Fruit fly (Drosophila melanogaster): ENCODE measurements around the gene PIG-Wa.
A peak's percentile ranks its signal among the peaks of the same experiment; 100 is the strongest.

PIG-Wa gene

DNA sequence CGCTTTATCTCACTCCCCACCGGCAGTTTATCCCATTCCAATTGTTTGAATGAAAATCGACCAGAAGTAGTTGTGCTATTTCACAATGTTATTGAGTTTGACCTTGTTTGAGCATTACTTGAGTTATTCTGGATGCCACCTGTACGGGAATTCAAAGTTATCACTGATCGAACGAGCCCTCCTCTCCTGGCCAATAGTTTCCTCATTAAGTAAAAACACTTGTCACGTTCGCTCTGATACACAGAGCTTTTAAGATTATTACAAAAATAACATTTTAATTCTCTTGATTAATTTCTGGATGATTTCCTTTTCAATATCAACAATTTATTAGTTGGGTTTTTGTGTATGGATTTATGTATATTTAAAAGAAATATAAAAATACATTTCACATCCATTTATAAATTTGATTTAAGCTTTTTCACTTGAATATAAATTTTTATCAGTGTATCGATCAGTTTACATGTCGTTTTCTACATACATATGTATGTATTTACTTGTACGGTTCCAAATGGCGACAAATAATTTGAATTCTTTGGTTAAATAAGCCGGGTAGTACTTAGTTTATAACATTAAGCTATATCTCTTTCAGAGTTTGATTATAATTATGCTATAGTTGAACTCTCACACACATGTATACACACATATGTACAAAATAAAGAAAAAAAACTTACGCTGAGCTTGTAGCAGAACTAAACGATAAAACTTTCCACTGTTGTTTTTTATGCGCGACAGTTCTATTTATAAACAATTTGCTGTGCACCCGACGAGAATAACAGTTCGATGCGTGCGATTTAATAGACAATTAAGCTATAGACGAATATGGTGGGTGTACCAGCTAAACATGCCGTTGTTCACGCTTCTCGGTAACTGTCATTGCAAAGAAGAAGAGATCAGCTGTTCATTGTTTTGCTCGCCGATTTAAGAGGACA, 8.9 kb upstream of the PIG-Wa start, which contains the start of the genes CG3609 and CG15390 (continued):
- TF ChIP-seq exex (tag; optimal IDR thresholded peaks at IDR 0.05) (peak; percentile 91), Tbp (GFP tag; optimal IDR thresholded peaks at IDR 0.05) (no peak), Usf (GFP tag; optimal IDR thresholded peaks at IDR 0.05) (peak; percentile 44), Hsf (GFP tag; optimal IDR thresholded peaks at IDR 0.05) (peak; percentile 89), mirr (GFP tag; optimal IDR thresholded peaks at IDR 0.05) (peak; percentile 92), dati (GFP tag; IDR thresholded peaks at IDR 0.05) (peak; percentile 74; the same call in 1 of the 2 replicates), CG9817 (tag; optimal IDR thresholded peaks at IDR 0.05) (peak; percentile 81), CG14441 (GFP tag; IDR thresholded peaks at IDR 0.05) (peak; percentile 75), CG4424 (GFP tag; optimal IDR thresholded peaks at IDR 0.05) (peak; percentile 56), seq (GFP tag; IDR thresholded peaks at IDR 0.05) (no peak), CG8924 (tag; optimal IDR thresholded peaks at IDR 0.05) (peak; percentile 86), NfI (GFP tag; optimal IDR thresholded peaks at IDR 0.05) (peak; percentile 86), CG11695 (GFP tag; IDR thresholded peaks at IDR 0.05) (peak; percentile 65), CG11696 (GFP tag; IDR thresholded peaks at IDR 0.05) (peak; percentile 42; the same call in 1 of the 2 replicates), sim (GFP tag; IDR thresholded peaks at IDR 0.05) (peak; percentile 51; the same call in 1 of the 2 replicates), Asciz (GFP tag; optimal IDR thresholded peaks at IDR 0.05) (peak; percentile 29), Kr (GFP tag; optimal IDR thresholded peaks at IDR 0.05) (no peak), dpn (GFP tag; optimal IDR thresholded peaks at IDR 0.05) (peak; percentile 88 to 92), CG34422 (GFP tag; IDR thresholded peaks at IDR 0.05) (peak; percentile 85), zen2 (GFP tag; IDR thresholded peaks at IDR 0.05; ENCODE audit: partially characterized antibody) (no peak), MESR4 (GFP tag; optimal IDR thresholded peaks at IDR 0.05) (peak; percentile 72), CG6683 (GFP tag; optimal IDR thresholded peaks at IDR 0.05) (peak; percentile 1), repo (GFP tag; optimal IDR thresholded peaks at IDR 0.05) (peak; percentile 74), CG14860 (GFP tag; IDR thresholded peaks at IDR 0.05; ENCODE audit: partially characterized antibody) (no peak), CG8388 (GFP tag; optimal IDR thresholded peaks at IDR 0.05) (peak; percentile 31), al (GFP tag; IDR thresholded peaks at IDR 0.05) (peak; percentile 82), Hand (GFP tag; optimal IDR thresholded peaks at IDR 0.05) (peak; percentile 67), CG17912 (GFP tag; optimal IDR thresholded peaks at IDR 0.05) (peak; percentile 78), cato (GFP tag; optimal IDR thresholded peaks at IDR 0.05; ENCODE audit: borderline replicate concordance) (peak; percentile 41), D19B (GFP tag; optimal IDR thresholded peaks at IDR 0.05) (no peak), Sry-β (GFP tag; optimal IDR thresholded peaks at IDR 0.05) (peak; percentile 33), Mes4 (GFP tag; optimal IDR thresholded peaks at IDR 0.05) (peak; percentile 82), Oli (tag; optimal IDR thresholded peaks at IDR 0.05) (peak; percentile 30), hb (GFP tag; IDR thresholded peaks at IDR 0.05; ENCODE audit: partially characterized antibody) (no peak), CG3163 (GFP tag; optimal IDR thresholded peaks at IDR 0.05) (peak; percentile 81), CG17359 (tag; optimal IDR thresholded peaks at IDR 0.05) (peak; percentile 62), CG10431 (GFP tag; optimal IDR thresholded peaks at IDR 0.05) (peak; percentile 64), CG7271 (tag; optimal IDR thresholded peaks at IDR 0.05) (no peak), Dbx (GFP tag; IDR thresholded peaks at IDR 0.05) (peak; percentile 87), CG11085 (GFP tag; IDR thresholded peaks at IDR 0.05) (peak; percentile 59; the same call in 1 of the 2 replicates), CG4328 (GFP tag; optimal IDR thresholded peaks at IDR 0.05) (no peak), run (tag; optimal IDR thresholded peaks at IDR 0.05) (peak; percentile 16), gsb (GFP tag; IDR thresholded peaks at IDR 0.05) (peak; percentile 51; the same call in 1 of the 2 replicates), knrl (GFP tag; IDR thresholded peaks at IDR 0.05; ENCODE audit: partially characterized antibody) (no peak; the same call in 2 of the 3 replicates), PHDP (tag; optimal IDR thresholded peaks at IDR 0.05) (peak; percentile 77), CG12219 (GFP tag; optimal IDR thresholded peaks at IDR 0.05) (peak; percentile 76), CG14014 (GFP tag; IDR thresholded peaks at IDR 0.05) (peak; percentile 88)
